Fruit fly (Drosophila melanogaster) whole organism: ENCODE results near the gene CG31445.

Experiments
- CG8478 ChIP-seq: fragments of >200 bp; optimal IDR thresholded peaks from 2 replicates; lab custom pipeline; 2018; ENCODE audit warnings: inconsistent platforms
- Dll ChIP-seq: fragments of >200 bp; optimal IDR thresholded peaks from 2 replicates; lab custom pipeline; 2017
- EcR ChIP-seq, 2 experiments: fragments of >200 bp; optimal IDR thresholded peaks; 2 replicates each; lab custom pipeline; 2017; ENCODE audit warnings: missing biosample characterization in 2 of 2, missing genetic modification characterization in 2 of 2, missing genetic modification reagents in 2 of 2
- psq ChIP-seq: fragments of >200 bp; optimal IDR thresholded peaks from 2 replicates; lab custom pipeline; 2017

dm6 chr3R:29291932-29292331, 47.3 kb upstream of the CG31445 start:
- TF ChIP-seq psq = no peak
- TF ChIP-seq EcR (GFP tag; optimal IDR thresholded peaks at IDR 0.05; lab: Kevin White, UChicago) = no peak
- TF ChIP-seq Dll (lab: Kevin White, UChicago) = no peak
- no peak for TF ChIP-seq CG8478 (lab: Kevin White, UChicago)
